Fruit fly (Drosophila melanogaster) whole organism, embryonic: ENCODE results near the gene Aps.

ENCODE experiments used
- Awh ChIP-seq: fragments of 200-800 bp; sonication (Bioruptor generic); IDR thresholded peaks from 2 replicates; pipeline ENCODE4, ENCODE4 v1.3.6; 2022; ENCODE audit warnings: missing biosample characterization, missing genetic modification characterization
- BEAF-32 ChIP-seq: fragments of 200-800 bp; sonication (Bioruptor generic); optimal IDR thresholded peaks from 3 replicates; lab custom pipeline; 2017; ENCODE audit warnings: missing biosample characterization, missing genetic modification characterization, mild to moderate bottlenecking, moderate library complexity, missing genetic modification reagents
- CG10321 ChIP-seq: fragments of 200-800 bp; sonication (Bioruptor generic); IDR thresholded peaks from 2 replicates; pipeline ENCODE4 v1.3.6; 2022; ENCODE audit warnings: missing biosample characterization, missing genetic modification characterization
- CG11723 ChIP-seq: fragments of 200-800 bp; sonication (Bioruptor generic); optimal IDR thresholded peaks from 2 replicates; lab custom pipeline; 2017; ENCODE audit warnings: missing biosample characterization, mild to moderate bottlenecking, missing genetic modification characterization
- CG12744 ChIP-seq: fragments of 200-800 bp; sonication (Bioruptor generic); optimal IDR thresholded peaks from 2 replicates; lab custom pipeline; 2016; ENCODE audit warnings: missing biosample characterization, missing genetic modification characterization
- CG12769 ChIP-seq: fragments of 200-800 bp; sonication (Bioruptor generic); optimal IDR thresholded peaks from 2 replicates; lab custom pipeline; 2019; ENCODE audit warnings: missing biosample characterization, mild to moderate bottlenecking, missing genetic modification characterization, moderate library complexity
- CG13894 ChIP-seq: fragments of 200-800 bp; sonication (Bioruptor generic); optimal IDR thresholded peaks from 3 replicates; lab custom pipeline; 2018; ENCODE audit warnings: missing biosample characterization, mild to moderate bottlenecking, missing genetic modification characterization, moderate library complexity
- CG15696 ChIP-seq: fragments of 200-800 bp; sonication (Bioruptor generic); optimal IDR thresholded peaks from 2 replicates; lab custom pipeline; 2019; ENCODE audit warnings: missing biosample characterization, mild to moderate bottlenecking, missing genetic modification characterization, moderate library complexity
- CG1792 ChIP-seq: fragments of 200-800 bp; sonication (Bioruptor generic); optimal IDR thresholded peaks from 2 replicates; lab custom pipeline; 2016; ENCODE audit warnings: missing biosample characterization, missing genetic modification characterization
- CG18764 ChIP-seq: fragments of 200-800 bp; sonication (Bioruptor generic); optimal IDR thresholded peaks from 3 replicates; lab custom pipeline; 2016; ENCODE audit warnings: missing biosample characterization, missing genetic modification characterization
- CG30403 ChIP-seq: fragments of 200-800 bp; sonication (Bioruptor generic); optimal IDR thresholded peaks from 3 replicates; lab custom pipeline; 2016; ENCODE audit warnings: missing biosample characterization, missing genetic modification characterization
- CG3065 ChIP-seq: fragments of 200-800 bp; sonication (Bioruptor generic); optimal IDR thresholded peaks from 2 replicates; lab custom pipeline; 2016; ENCODE audit warnings: missing biosample characterization, missing genetic modification characterization
- CG31224 ChIP-seq: fragments of 200-800 bp; sonication (Bioruptor generic); IDR thresholded peaks from 2 replicates; pipeline ENCODE4 v1.3.6; 2022; ENCODE audit warnings: missing biosample characterization, missing genetic modification characterization
- CG31388 ChIP-seq: fragments of 200-800 bp; sonication (Bioruptor generic); optimal IDR thresholded peaks from 2 replicates; lab custom pipeline; 2016; ENCODE audit warnings: missing biosample characterization, missing genetic modification characterization
- CG31441 ChIP-seq: fragments of 200-800 bp; sonication (Bioruptor generic); IDR thresholded peaks from 2 replicates; pipeline ENCODE4 v1.3.6; 2022; ENCODE audit warnings: missing biosample characterization, missing genetic modification characterization
- CG32532 ChIP-seq: fragments of 200-800 bp; sonication (Bioruptor generic); IDR thresholded peaks from 2 replicates; pipeline ENCODE4 v1.3.6; 2022; ENCODE audit warnings: missing biosample characterization, missing genetic modification characterization
- CG3281 ChIP-seq: fragments of 200-800 bp; sonication (Bioruptor generic); optimal IDR thresholded peaks from 3 replicates; lab custom pipeline; 2017; ENCODE audit warnings: missing biosample characterization, mild to moderate bottlenecking, missing genetic modification characterization
- CG33557 ChIP-seq: fragments of 200-800 bp; sonication (Bioruptor generic); optimal IDR thresholded peaks from 2 replicates; lab custom pipeline; 2019; ENCODE audit warnings: missing biosample characterization, mild to moderate bottlenecking, missing genetic modification characterization, moderate library complexity
- CG3995 ChIP-seq: fragments of 200-800 bp; sonication (Bioruptor generic); optimal IDR thresholded peaks from 3 replicates; lab custom pipeline; 2016; ENCODE audit warnings: missing biosample characterization, missing genetic modification characterization
- CG4424 ChIP-seq: fragments of 200-800 bp; sonication (Bioruptor generic); optimal IDR thresholded peaks from 3 replicates; lab custom pipeline; 2016; ENCODE audit warnings: missing biosample characterization, missing genetic modification characterization
- CG6175 ChIP-seq: fragments of 200-800 bp; sonication (Bioruptor generic); IDR thresholded peaks from 3 replicates; pipeline ENCODE4 v1.3.6; 2022; ENCODE audit warnings: missing biosample characterization, missing genetic modification characterization
- CG6254 ChIP-seq: fragments of 200-800 bp; sonication (Bioruptor generic); optimal IDR thresholded peaks from 3 replicates; lab custom pipeline; 2017; ENCODE audit warnings: mild to moderate bottlenecking, missing biosample characterization, missing genetic modification reagents, missing genetic modification characterization
- CG7357 ChIP-seq: fragments of 200-800 bp; sonication (Bioruptor generic); IDR thresholded peaks from 3 replicates; pipeline ENCODE4 v1.3.6; 2022; ENCODE audit warnings: missing biosample characterization, missing genetic modification characterization
- CG7839 ChIP-seq: fragments of 200-800 bp; sonication (Bioruptor generic); optimal IDR thresholded peaks from 3 replicates; lab custom pipeline; 2018; ENCODE audit warnings: missing biosample characterization, mild to moderate bottlenecking, missing genetic modification characterization, moderate library complexity
- CG8944 ChIP-seq: fragments of 200-800 bp; sonication (Bioruptor generic); optimal IDR thresholded peaks from 3 replicates; lab custom pipeline; 2016; ENCODE audit warnings: missing biosample characterization, missing genetic modification characterization
- CG9437 ChIP-seq: fragments of 200-800 bp; sonication (Bioruptor generic); optimal IDR thresholded peaks from 2 replicates; lab custom pipeline; 2018; ENCODE audit warnings: missing biosample characterization, mild to moderate bottlenecking, missing genetic modification characterization
- CrebB ChIP-seq: fragments of 200-800 bp; sonication (Bioruptor generic); optimal IDR thresholded peaks from 3 replicates; lab custom pipeline; 2018; ENCODE audit warnings: missing biosample characterization, mild to moderate bottlenecking, missing genetic modification characterization
- Dad ChIP-seq: fragments of 200-800 bp; sonication (Bioruptor generic); optimal IDR thresholded peaks from 3 replicates; lab custom pipeline; 2016; ENCODE audit warnings: missing biosample characterization, missing genetic modification characterization
- Dll ChIP-seq: fragments of 200-800 bp; sonication (Bioruptor generic); IDR thresholded peaks from 4 replicates; pipeline ENCODE4 v1.3.6; 2022; ENCODE audit warnings: missing biosample characterization, missing genetic modification characterization; ENCODE audit not compliant: partially characterized antibody
- Drgx ChIP-seq: fragments of 200-800 bp; sonication (Bioruptor generic); IDR thresholded peaks from 2 replicates; pipeline ENCODE4 v1.3.6; 2022; ENCODE audit warnings: missing biosample characterization, missing genetic modification characterization
- Fer3 ChIP-seq: fragments of 200-800 bp; sonication (Bioruptor generic); optimal IDR thresholded peaks from 2 replicates; lab custom pipeline; 2018; ENCODE audit warnings: missing biosample characterization, mild to moderate bottlenecking, missing genetic modification characterization, moderate library complexity
- HLHmδ ChIP-seq: fragments of 200-800 bp; sonication (Bioruptor generic); optimal IDR thresholded peaks from 2 replicates; lab custom pipeline; 2018; ENCODE audit warnings: missing biosample characterization, mild to moderate bottlenecking, missing genetic modification characterization, moderate library complexity
- Med ChIP-seq: fragments of 200-800 bp; sonication (Bioruptor generic); peaks from one replicate; lab custom pipeline; 2016; ENCODE audit warnings: missing biosample characterization, missing genetic modification characterization, mild to moderate bottlenecking, inconsistent platforms, moderate library complexity
- Ptx1 ChIP-seq: fragments of 200-800 bp; sonication (Bioruptor generic); IDR thresholded peaks from 2 replicates; pipeline ENCODE4 v1.3.6; 2022; ENCODE audit warnings: missing biosample characterization, missing genetic modification characterization
- Sry-β ChIP-seq: fragments of 200-800 bp; sonication (Bioruptor generic); optimal IDR thresholded peaks from 2 replicates; lab custom pipeline; 2018; ENCODE audit warnings: missing biosample characterization, mild to moderate bottlenecking, missing genetic modification characterization, moderate library complexity
- Taf1 ChIP-seq: fragments of 200-800 bp; sonication (Bioruptor generic); IDR thresholded peaks from 2 replicates; pipeline ENCODE4 v1.3.6; 2022; ENCODE audit warnings: missing biosample characterization, missing genetic modification characterization
- Xbp1 ChIP-seq: fragments of 200-800 bp; sonication (Bioruptor generic); optimal IDR thresholded peaks from 3 replicates; lab custom pipeline; 2016; ENCODE audit warnings: missing biosample characterization, mild to moderate bottlenecking, missing genetic modification characterization
- ash1 ChIP-seq: fragments of 200-800 bp; sonication (Bioruptor generic); optimal IDR thresholded peaks from 2 replicates; lab custom pipeline; 2018; ENCODE audit warnings: missing biosample characterization, mild to moderate bottlenecking, missing genetic modification characterization
- bigmax ChIP-seq: fragments of 200-800 bp; sonication (Bioruptor generic); optimal IDR thresholded peaks from 2 replicates; lab custom pipeline; 2018; ENCODE audit warnings: missing biosample characterization, mild to moderate bottlenecking, missing genetic modification characterization
- fd3F ChIP-seq: fragments of 200-800 bp; sonication (Bioruptor generic); optimal IDR thresholded peaks from 2 replicates; lab custom pipeline; 2018; ENCODE audit warnings: missing biosample characterization, mild to moderate bottlenecking, missing genetic modification characterization, moderate library complexity
- fru ChIP-seq: fragments of >200 bp; optimal IDR thresholded peaks from 2 replicates; lab custom pipeline; 2017
- gce ChIP-seq: fragments of 200-800 bp; sonication (Bioruptor generic); IDR thresholded peaks from 3 replicates; pipeline ENCODE4 v1.3.6; 2022; ENCODE audit warnings: missing biosample characterization, missing genetic modification characterization
- gem ChIP-seq: fragments of 200-800 bp; sonication (Bioruptor generic); optimal IDR thresholded peaks from 2 replicates; lab custom pipeline; 2019; ENCODE audit warnings: missing biosample characterization, mild to moderate bottlenecking, missing genetic modification characterization, moderate library complexity
- jumu ChIP-seq: fragments of 200-800 bp; sonication (Bioruptor generic); optimal IDR thresholded peaks from 3 replicates; lab custom pipeline; 2016; ENCODE audit warnings: missing biosample characterization, missing genetic modification characterization
- ken ChIP-seq: fragments of 200-800 bp; sonication (Bioruptor generic); IDR thresholded peaks from 3 replicates; pipeline ENCODE4 v1.3.6; 2022; ENCODE audit warnings: missing biosample characterization, missing genetic modification characterization
- kni ChIP-seq: fragments of 200-800 bp; sonication (Bioruptor generic); optimal IDR thresholded peaks from 3 replicates; lab custom pipeline; 2017; ENCODE audit warnings: mild to moderate bottlenecking, missing biosample characterization, missing genetic modification reagents, missing genetic modification characterization
- otp ChIP-seq: fragments of 200-800 bp; sonication (Bioruptor generic); IDR thresholded peaks from 3 replicates; pipeline ENCODE4, ENCODE4 v1.3.6; 2022; ENCODE audit warnings: missing biosample characterization, missing genetic modification characterization
- pb ChIP-seq: fragments of 200-800 bp; sonication (Bioruptor generic); optimal IDR thresholded peaks from 3 replicates; lab custom pipeline; 2016; ENCODE audit warnings: missing biosample characterization, missing genetic modification characterization
- ranshi ChIP-seq: fragments of 200-800 bp; sonication (Bioruptor generic); IDR thresholded peaks from 2 replicates; pipeline ENCODE4 v1.3.6; 2022; ENCODE audit warnings: missing biosample characterization, missing genetic modification characterization
- sr ChIP-seq: fragments of 200-800 bp; sonication (Bioruptor generic); IDR thresholded peaks from 3 replicates; pipeline ENCODE4 v1.3.6; 2022; ENCODE audit warnings: missing biosample characterization, missing genetic modification characterization
- wek ChIP-seq: fragments of 200-800 bp; sonication (Bioruptor generic); optimal IDR thresholded peaks from 3 replicates; lab custom pipeline; 2018; ENCODE audit warnings: missing biosample characterization, mild to moderate bottlenecking, missing genetic modification characterization, moderate library complexity

Gene Aps

DNA sequence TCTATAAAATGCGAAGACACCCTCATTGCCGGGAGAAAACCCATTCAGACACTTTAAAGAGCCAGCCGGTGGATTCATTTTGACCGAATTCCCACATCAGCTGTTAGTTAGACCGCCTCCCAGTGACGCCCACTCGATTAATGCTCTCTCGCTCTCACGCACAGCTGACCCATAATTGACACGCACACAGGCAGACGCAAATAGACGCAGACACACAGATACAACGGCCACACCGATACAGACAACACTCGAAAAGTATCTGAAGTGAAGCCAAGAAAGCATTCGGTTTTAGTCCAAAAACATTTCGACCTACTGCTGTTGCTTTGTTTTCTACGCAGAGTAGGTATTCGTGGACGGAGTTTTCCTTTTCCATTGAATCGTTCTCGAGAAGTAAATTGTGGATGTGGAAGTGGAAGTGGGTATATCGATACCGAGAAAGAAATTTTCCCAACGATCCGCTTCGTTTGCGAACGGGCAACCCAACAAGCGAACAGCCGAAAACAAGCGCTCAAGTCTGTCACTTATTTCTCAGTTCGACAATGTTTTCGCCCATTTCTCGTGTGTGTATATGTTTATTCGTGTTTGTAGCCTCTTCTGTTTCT, 38.8 kb downstream of the Aps start (continued):
- TF ChIP-seq Fer3 (tag; lab: Kevin White, UChicago) (no peak), CG31441 (GFP tag; lab: Robert Waterston, UW) (0 out of 2 replicates have a peak, but pooled peaks have one; percentile 19), jumu (GFP tag; lab: Kevin White, UChicago) (no peak), bigmax (GFP tag; lab: Kevin White, UChicago) (no peak), CrebB (tag; lab: Kevin White, UChicago) (no peak), CG33557 (GFP tag; lab: Kevin White, UChicago) (peak; percentile 5), CG10321 (GFP tag; lab: Robert Waterston, UW) (no peak), fru (lab: Kevin White, UChicago) (no peak), CG4424 (peak; percentile 33), sr (peak; percentile 68; the same call in 2 of the 3 replicates), CG18764 (GFP tag; lab: Kevin White, UChicago) (no peak), Dll (GFP tag; lab: Robert Waterston, UW) (0 out of 4 replicates have a peak, but pooled peaks have one; percentile 25), Sry-β (no peak), CG6254 (peak; percentile 31), BEAF-32 (GFP tag; lab: Kevin White, UChicago) (no peak), CG1792 (GFP tag; lab: Kevin White, UChicago) (no peak), gce (GFP tag; lab: Robert Waterston, UW) (0 out of 3 replicates have a peak, but pooled peaks have one; percentile 10), pb (GFP tag; lab: Kevin White, UChicago) (no peak), Drgx (GFP tag; lab: Robert Waterston, UW) (no peak), CG7839 (no peak), Ptx1 (no peak), CG13894 (peak; percentile 74), ranshi (GFP tag; lab: Robert Waterston, UW) (peak; percentile 5; the same call in 1 of the 2 replicates), otp (0 out of 3 replicates have a peak, but pooled peaks have one; percentile 32), fd3F (GFP tag; lab: Kevin White, UChicago) (no peak), Xbp1 (GFP tag; lab: Kevin White, UChicago) (no peak), wek (GFP tag; lab: Kevin White, UChicago) (no peak), CG12769 (peak; percentile 69), CG15696 (tag; lab: Kevin White, UChicago) (no peak), Dad (GFP tag; lab: Kevin White, UChicago) (no peak), CG8944 (no peak), CG31224 (GFP tag; lab: Robert Waterston, UW) (peak; percentile 43; the same call in 1 of the 2 replicates), CG6175 (GFP tag; lab: Robert Waterston, UW) (no peak), CG7357 (GFP tag; lab: Robert Waterston, UW) (no peak), CG31388 (no peak), CG12744 (no peak), CG3281 (GFP tag; lab: Kevin White, UChicago) (peak; percentile 11), Med (GFP tag; lab: Kevin White, UChicago) (peak; percentile 73), HLHmδ (no peak), kni (GFP tag; lab: Kevin White, UChicago) (peak; percentile 81), Awh (0 out of 2 replicates have a peak, but pooled peaks have one; percentile 39), CG32532 (GFP tag; lab: Robert Waterston, UW) (no peak), CG3995 (GFP tag; lab: Kevin White, UChicago) (no peak), CG9437 (GFP tag; lab: Kevin White, UChicago) (no peak), Taf1 (no peak), gem (tag; lab: Kevin White, UChicago) (no peak), ken (GFP tag; lab: Robert Waterston, UW) (no peak), CG30403 (GFP tag; lab: Kevin White, UChicago) (no peak), ash1 (GFP tag; lab: Kevin White, UChicago) (peak; percentile 62), CG11723 (GFP tag; lab: Kevin White, UChicago) (no peak), CG3065 (peak; percentile 97)
